Fruit fly (Drosophila melanogaster) Kc167 (cell line): ENCODE measurements around the gene CG10802.

Experiments used
- Myc ChIP-seq: fragments of >200 bp; optimal IDR thresholded peaks from 2 replicates; lab custom pipeline; 2017; ENCODE audit warnings: missing external identifiers
- Sin3A ChIP-seq: fragments of >200 bp; optimal IDR thresholded peaks from 2 replicates; lab custom pipeline; 2018; ENCODE audit warnings: missing external identifiers
- h ChIP-seq: fragments of >200 bp; optimal IDR thresholded peaks from 3 replicates; lab custom pipeline; 2018; ENCODE audit warnings: missing external identifiers
- insv ChIP-seq: fragments of >200 bp; optimal IDR thresholded peaks from 3 replicates; lab custom pipeline; 2018; ENCODE audit warnings: missing external identifiers
- psq ChIP-seq: fragments of >200 bp; optimal IDR thresholded peaks from 2 replicates; lab custom pipeline; 2017; ENCODE audit warnings: missing external identifiers
- ttk ChIP-seq: sonication (Bioruptor generic); optimal IDR thresholded peaks from 2 replicates; lab custom pipeline; 2017; ENCODE audit warnings: missing external identifiers

The CG10802 gene

DNA sequence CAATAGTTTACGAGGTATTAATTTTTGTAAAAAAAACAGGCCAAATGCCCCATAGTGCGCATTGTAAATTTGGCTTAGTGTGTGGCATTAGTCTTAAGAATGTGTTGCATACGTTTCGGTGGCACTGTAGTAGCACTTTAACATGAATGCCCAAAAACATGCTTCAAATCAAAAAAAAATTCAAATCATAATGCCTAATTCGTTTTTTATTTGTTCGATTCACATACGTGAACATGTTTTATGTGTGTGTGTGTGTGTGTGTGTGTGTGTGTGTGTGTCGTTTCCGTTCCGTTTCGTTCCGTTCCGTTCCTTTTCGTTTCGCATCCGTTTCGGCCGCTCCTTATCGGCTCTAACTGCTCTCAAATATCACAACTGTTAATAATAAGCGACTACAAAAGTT is 17.2 kb upstream of the CG10802 start:
- TF ChIP-seq h (lab: Kevin White, UChicago): no peak
- no peak for TF ChIP-seq Myc (lab: Kevin White, UChicago)
- no peak for TF ChIP-seq Sin3A (lab: Kevin White, UChicago)
- TF ChIP-seq ttk (lab: Kevin White, UChicago): no peak
- TF ChIP-seq psq (lab: Kevin White, UChicago): no peak
- no peak for TF ChIP-seq insv (lab: Kevin White, UChicago)

DNA sequence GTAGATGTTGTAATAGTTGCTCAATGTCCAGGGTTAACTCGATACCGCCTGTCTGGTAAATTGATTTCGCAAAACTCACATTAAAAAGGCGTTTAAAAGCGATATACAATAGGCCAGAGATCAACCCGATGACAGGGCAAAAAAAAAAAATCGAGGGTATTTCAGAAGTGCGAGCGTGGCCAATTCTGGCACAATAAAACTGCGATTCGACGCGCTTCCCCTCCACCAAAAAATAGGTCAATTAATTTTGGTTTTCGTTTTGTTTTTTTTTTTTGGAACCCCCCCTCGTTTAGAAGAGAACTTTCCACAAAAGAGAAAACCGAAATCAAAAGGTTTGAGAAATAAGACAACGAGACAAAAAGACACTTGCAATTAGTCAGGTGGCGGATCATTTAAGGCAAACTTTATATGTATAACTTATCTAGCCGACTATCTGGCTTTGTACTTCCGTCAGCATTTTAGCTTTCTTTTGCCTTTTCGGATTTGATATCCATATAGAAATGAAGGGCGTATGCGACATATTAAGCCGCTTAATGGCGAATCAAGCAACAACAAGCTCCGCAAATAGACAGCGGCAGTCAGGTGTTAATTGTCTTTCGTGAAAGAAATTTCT is 12.2 kb upstream of the CG10802 start:
- no peak for TF ChIP-seq Myc (lab: Kevin White, UChicago)
- no peak for TF ChIP-seq psq (lab: Kevin White, UChicago)
- TF ChIP-seq insv (lab: Kevin White, UChicago): no peak
- no peak for TF ChIP-seq Sin3A (lab: Kevin White, UChicago)
- no peak for TF ChIP-seq ttk (lab: Kevin White, UChicago)
- TF ChIP-seq h (lab: Kevin White, UChicago): no peak

DNA sequence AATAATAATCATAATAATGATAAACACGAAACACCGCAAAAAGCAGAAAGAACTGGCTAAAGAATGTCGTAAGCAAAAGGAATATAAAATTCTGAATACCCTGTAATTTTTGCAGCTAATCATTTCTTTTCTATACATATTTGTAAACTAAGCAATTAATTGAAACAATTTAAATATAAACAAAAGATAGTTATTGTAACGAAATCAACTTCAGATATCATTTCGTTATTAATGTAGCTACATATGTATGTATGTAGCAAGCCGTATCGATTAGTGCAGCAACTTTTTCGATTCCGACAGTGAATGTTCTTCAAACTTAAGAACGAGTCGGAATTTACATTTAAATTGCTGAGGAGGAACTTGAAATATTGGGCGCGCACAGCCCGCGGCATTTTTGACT is 9.1 kb upstream of the CG10802 start:
- TF ChIP-seq psq (lab: Kevin White, UChicago) (no peak), h (lab: Kevin White, UChicago) (no peak), Myc (lab: Kevin White, UChicago) (no peak), insv (lab: Kevin White, UChicago) (no peak), Sin3A (lab: Kevin White, UChicago) (no peak), ttk (lab: Kevin White, UChicago) (no peak)

DNA sequence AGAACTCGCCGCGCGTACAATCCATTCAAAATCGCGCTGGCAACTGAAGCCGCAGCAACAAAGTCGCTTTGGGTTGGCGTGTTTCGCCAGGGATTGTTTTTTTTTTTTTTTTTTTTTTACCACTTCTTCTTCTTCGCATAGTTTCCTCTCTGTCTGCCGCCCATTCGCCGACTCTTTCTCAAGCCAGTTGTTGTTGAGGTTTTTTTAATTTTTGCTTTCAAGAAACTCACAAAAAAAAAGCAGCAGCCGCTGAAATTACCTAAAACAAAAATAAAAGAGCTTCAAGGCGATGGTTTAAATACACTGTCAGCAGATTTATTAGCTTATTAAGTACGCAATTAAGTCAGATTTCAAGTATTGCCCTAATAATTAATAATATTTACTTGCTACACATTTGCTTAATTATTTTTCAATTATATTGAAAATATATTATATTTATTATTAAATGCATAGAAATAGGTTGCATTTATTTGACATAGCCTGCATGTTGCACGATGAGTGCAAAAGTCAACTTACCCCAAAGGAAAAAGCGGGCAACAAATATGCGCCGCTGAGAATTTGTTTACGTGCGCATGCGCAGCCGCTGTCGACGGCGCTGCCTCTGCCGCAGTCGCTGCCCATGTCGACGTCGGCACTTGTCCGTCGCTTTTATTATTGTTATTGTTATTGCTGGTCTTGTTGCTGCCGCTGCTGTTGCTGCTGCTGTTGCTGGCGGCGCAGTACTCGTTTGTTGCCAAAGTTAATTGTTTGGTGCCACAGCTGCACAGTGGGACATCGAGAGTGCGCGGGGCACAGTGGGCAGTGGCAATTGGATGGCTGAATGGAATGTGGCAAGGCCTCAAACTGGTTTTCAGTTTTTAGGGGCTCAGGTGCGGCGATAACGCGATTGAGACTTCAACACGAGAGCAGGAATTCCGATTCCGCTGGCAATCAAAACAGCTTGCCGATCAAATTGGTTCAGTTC is 8.0 kb upstream of the CG10802 start, which contains the start of gene CG12206:
CG12206 (minus strand) TSS at position 49 of the 964 bp plus-strand sequence.
- TF ChIP-seq Myc (lab: Kevin White, UChicago): no peak

DNA sequence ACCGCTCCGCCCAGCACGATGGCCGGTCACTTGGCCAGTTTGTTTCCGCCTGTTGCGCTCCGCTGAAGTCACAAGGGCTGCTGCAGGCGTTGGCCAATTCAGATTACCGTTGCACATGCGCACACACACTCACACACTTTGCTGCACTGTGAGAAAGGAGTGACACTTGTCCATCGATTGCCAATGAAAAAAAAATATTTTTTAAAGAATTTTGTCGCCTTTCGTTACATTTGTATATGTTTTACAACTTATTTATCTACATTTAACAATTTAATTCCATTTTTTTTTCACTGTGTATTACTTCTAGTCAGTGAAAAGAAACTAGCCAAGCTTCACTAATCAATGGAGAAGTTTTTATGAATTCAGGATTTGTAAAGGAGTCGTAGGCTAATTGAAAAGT is 6.8 kb upstream of the CG10802 start:
- no peak for TF ChIP-seq h (lab: Kevin White, UChicago)
- no peak for TF ChIP-seq ttk (lab: Kevin White, UChicago)
- no peak for TF ChIP-seq insv (lab: Kevin White, UChicago)
- TF ChIP-seq Myc (lab: Kevin White, UChicago): no peak
- no peak for TF ChIP-seq psq (lab: Kevin White, UChicago)
- no peak for TF ChIP-seq Sin3A (lab: Kevin White, UChicago)

DNA sequence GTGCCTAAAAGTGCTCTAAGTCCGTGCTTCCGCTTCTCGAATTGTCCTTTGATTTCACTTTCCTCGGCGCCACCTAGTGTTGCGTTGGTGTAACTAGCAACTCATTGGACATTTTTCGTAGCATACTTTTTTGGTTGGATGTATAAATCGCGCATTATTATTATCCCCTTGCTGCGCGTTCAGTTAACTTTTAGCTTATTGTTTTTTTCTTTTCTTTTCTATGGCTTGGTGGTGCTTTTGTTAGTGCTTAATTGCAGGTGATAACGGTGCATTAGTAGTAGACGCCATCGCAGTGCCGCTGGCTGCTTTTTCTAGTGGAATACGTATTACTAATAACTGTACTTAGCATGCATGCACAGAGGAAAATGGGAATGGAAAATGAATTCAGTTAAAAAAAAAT is 1.7 kb upstream of the CG10802 start:
- TF ChIP-seq psq (lab: Kevin White, UChicago) (no peak), insv (lab: Kevin White, UChicago) (no peak), Myc (lab: Kevin White, UChicago) (no peak), ttk (lab: Kevin White, UChicago) (no peak), Sin3A (lab: Kevin White, UChicago) (no peak), h (lab: Kevin White, UChicago) (no peak)

DNA sequence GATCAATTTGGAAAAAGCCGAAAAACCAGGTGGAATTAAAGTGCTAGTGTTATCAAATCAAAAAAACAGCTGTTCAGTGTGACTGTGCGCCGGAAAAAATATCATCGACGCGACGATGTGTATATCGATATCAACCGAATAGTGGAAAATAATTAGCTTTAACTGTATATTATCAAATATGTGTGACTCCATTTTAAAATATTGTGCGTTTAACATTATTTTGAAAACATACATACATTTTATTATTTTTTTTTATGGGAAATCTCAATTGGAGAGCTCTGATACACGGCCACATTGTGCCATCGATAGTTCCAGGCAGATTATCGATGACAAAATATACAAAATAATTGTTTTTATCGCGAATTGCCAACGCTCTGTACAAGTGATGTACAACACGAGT is 2.5 kb downstream of the CG10802 start, which contains the start of the genes CG14270 and CG10803:
CG14270 (minus strand) TSS at position 75 of the 400 bp plus-strand sequence.
CG10803 (plus strand) TSS at position 347 of the 400 bp plus-strand sequence.
- no peak for TF ChIP-seq psq (lab: Kevin White, UChicago)
- TF ChIP-seq ttk (lab: Kevin White, UChicago): no peak
- TF ChIP-seq Myc (lab: Kevin White, UChicago): no peak
- no peak for TF ChIP-seq insv (lab: Kevin White, UChicago)
- no peak for TF ChIP-seq Sin3A (lab: Kevin White, UChicago)
- TF ChIP-seq h (lab: Kevin White, UChicago): no peak

DNA sequence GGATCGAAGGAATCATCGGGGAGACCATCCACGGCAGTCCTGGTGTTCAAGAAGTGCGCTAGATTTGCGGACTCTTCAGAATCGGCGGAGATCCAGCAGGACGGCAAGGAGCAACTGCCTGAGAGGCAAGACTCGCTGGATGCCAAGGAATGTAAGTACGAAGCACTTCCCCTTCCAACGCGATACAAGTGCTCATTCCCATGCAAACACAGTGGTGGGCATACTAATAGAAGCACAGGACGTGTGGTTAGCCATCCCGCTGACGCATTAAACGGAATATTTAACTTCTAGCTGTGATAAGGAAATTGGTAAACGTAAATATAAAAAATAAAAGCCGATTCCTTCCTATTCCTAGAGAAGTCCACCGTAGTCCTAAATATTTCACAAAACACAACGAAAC is 3.1 kb downstream of the CG10802 start:
- TF ChIP-seq Myc (lab: Kevin White, UChicago) (no peak), insv (lab: Kevin White, UChicago) (no peak), psq (lab: Kevin White, UChicago) (no peak), h (lab: Kevin White, UChicago) (no peak), ttk (lab: Kevin White, UChicago) (no peak), Sin3A (lab: Kevin White, UChicago) (no peak)

DNA sequence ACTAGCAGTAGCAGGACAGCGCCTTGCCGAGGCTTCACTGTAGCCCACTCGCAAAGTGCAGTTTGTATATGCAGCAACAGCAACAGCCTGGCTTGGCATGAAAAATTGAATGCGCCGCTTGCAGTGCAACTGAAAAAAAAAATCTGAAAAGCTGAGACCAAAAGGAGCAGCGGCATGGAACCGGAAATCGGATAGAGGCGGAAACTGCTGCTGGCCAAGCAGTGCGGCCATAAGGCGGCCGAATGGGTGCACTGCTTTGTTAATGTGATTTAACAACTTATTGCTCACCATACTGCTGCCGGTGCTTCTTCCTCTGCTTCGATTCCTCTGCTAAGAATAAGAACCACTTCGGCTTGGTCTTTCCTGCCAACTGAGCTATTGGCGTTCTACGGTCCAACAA is 21.5 kb downstream of the CG10802 start:
- TF ChIP-seq psq (lab: Kevin White, UChicago): no peak
- no peak for TF ChIP-seq ttk (lab: Kevin White, UChicago)
- no peak for TF ChIP-seq Myc (lab: Kevin White, UChicago)
- no peak for TF ChIP-seq h (lab: Kevin White, UChicago)
- TF ChIP-seq insv (lab: Kevin White, UChicago): no peak
- TF ChIP-seq Sin3A (lab: Kevin White, UChicago): no peak

DNA sequence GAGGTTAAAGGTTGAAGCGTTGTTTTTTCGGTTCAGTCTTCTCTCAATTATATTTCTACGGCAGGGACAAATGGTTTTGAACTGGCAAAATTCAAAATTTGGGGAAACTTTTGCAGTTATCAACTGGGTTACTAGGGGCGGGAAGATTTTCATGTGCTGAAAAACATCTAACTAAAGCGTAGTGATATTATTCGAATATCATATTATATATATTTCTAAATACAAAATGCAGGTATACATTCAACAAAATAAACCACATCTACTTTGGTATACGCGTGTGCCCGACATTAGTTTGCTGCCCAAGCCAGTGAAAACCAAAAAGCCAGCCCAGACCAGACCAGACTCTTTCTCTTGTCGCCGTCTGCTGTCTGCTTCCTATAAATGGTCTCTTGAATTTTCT is 22.0 kb downstream of the CG10802 start, which contains the start of gene Gas8:
Gas8 (minus strand) TSS at position 101 of the 400 bp plus-strand sequence.
- TF ChIP-seq h (lab: Kevin White, UChicago) (no peak), Myc (lab: Kevin White, UChicago) (no peak), psq (lab: Kevin White, UChicago) (no peak), insv (lab: Kevin White, UChicago) (no peak), ttk (lab: Kevin White, UChicago) (no peak), Sin3A (lab: Kevin White, UChicago) (no peak)

DNA sequence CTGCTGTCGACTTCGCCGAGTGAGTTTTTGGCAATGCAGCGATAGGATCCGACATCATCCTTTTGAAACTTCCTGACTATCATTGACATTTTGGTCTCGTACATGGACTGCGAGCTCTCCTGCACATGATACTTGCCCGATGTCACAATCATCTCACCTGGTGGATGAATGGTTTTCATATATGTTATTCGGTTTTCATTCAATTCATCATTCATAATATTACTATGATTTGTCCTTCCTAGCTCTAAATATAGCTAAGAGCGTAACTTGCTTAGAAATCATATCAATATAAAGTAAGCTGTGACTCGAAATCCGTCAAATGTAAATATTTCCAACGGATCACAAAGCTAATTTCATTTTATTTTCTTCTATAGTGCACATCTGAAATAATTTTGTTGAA is 31.3 kb downstream of the CG10802 start, which contains the start of gene CG13021:
CG13021 (plus strand) TSS at position 301 of the 400 bp plus-strand sequence.
- TF ChIP-seq ttk (lab: Kevin White, UChicago): no peak
- no peak for TF ChIP-seq Myc (lab: Kevin White, UChicago)
- no peak for TF ChIP-seq Sin3A (lab: Kevin White, UChicago)
- TF ChIP-seq insv (lab: Kevin White, UChicago): no peak
- no peak for TF ChIP-seq psq (lab: Kevin White, UChicago)
- TF ChIP-seq h (lab: Kevin White, UChicago): no peak
